Worm (Caenorhabditis elegans): Measurements from ENCODE around the gene srlf-33.

The srlf-33 gene

ce11 chrIV:11928388-11928787, 3.1 kb upstream of the srlf-33 start:
- TF ChIP-seq nhr-232 (tag; optimal IDR thresholded peaks at IDR 0.05), result peak; percentile 43
- peak; percentile 44 for TF ChIP-seq ceh-6 (GFP tag; optimal IDR thresholded peaks at IDR 0.05)
- no peak for TF ChIP-seq pat-9 (tag; optimal IDR thresholded peaks at IDR 0.05)
- no peak for TF ChIP-seq unc-3 (GFP tag; conservative IDR thresholded peaks at IDR 0.05)
- TF ChIP-seq unc-3 (tag; optimal IDR thresholded peaks at IDR 0.05), result no peak
- no peak for TF ChIP-seq tbx-7 (tag; optimal IDR thresholded peaks at IDR 0.05)
- TF ChIP-seq pax-1 (tag; optimal IDR thresholded peaks at IDR 0.05), result no peak
- no peak for TF ChIP-seq elt-4 (tag; optimal IDR thresholded peaks at IDR 0.05)
- TF ChIP-seq syd-9 (tag; optimal IDR thresholded peaks at IDR 0.05), result peak; percentile 27
- TF ChIP-seq ceh-19 (GFP tag; optimal IDR thresholded peaks at IDR 0.05), result no peak
- TF ChIP-seq fkh-6 (tag; optimal IDR thresholded peaks at IDR 0.05), result peak; percentile 19
- TF ChIP-seq pqm-1 (tag; optimal IDR thresholded peaks at IDR 0.05), result no peak
- peak; percentile 25 for TF ChIP-seq elt-2 (tag; optimal IDR thresholded peaks at IDR 0.05)
- TF ChIP-seq hlh-15 (tag; optimal IDR thresholded peaks at IDR 0.05), result no peak
- no peak for TF ChIP-seq F13H6.1 (tag; optimal IDR thresholded peaks at IDR 0.05)
- no peak for TF ChIP-seq ttx-3 (tag; optimal IDR thresholded peaks at IDR 0.05)
- TF ChIP-seq dmd-4 (tag; optimal IDR thresholded peaks at IDR 0.05; ENCODE audit: borderline replicate concordance), result no peak
- TF ChIP-seq gmeb-2 (tag; optimal IDR thresholded peaks at IDR 0.05), result peak; percentile 18
- TF ChIP-seq che-1 (tag; optimal IDR thresholded peaks at IDR 0.05), result peak; percentile 39
- no peak for TF ChIP-seq nhr-11 (tag; optimal IDR thresholded peaks at IDR 0.05)
- TF ChIP-seq tbx-2 (tag; optimal IDR thresholded peaks at IDR 0.05), result no peak
- no peak for TF ChIP-seq sox-4 (tag; optimal IDR thresholded peaks at IDR 0.05)
- TF ChIP-seq unc-55 (GFP tag; optimal IDR thresholded peaks at IDR 0.05), result no peak
- no peak for TF ChIP-seq odd-2 (tag; optimal IDR thresholded peaks at IDR 0.05)
- peak; percentile 30 for TF ChIP-seq T23F11.4 (GFP tag; optimal IDR thresholded peaks at IDR 0.05)
- no peak for TF ChIP-seq ceh-2 (tag; optimal IDR thresholded peaks at IDR 0.05)
- peak; percentile 34 for TF ChIP-seq C38D4.7 (GFP tag; optimal IDR thresholded peaks at IDR 0.05)
- TF ChIP-seq ahr-1 (tag; optimal IDR thresholded peaks at IDR 0.05), result no peak
- TF ChIP-seq ref-2 (tag; optimal IDR thresholded peaks at IDR 0.05), result peak; percentile 50
- TF ChIP-seq lin-11 (tag; optimal IDR thresholded peaks at IDR 0.05), result peak; percentile 44
- no peak for TF ChIP-seq pros-1 (tag; optimal IDR thresholded peaks at IDR 0.05)
- no peak for TF ChIP-seq ceh-31 (tag; optimal IDR thresholded peaks at IDR 0.05)
- TF ChIP-seq sdc-2 (tag; optimal IDR thresholded peaks at IDR 0.05), result no peak
- no peak for TF ChIP-seq ceh-14 (tag; optimal IDR thresholded peaks at IDR 0.05)

- TF ChIP-seq unc-55 (GFP tag; optimal IDR thresholded peaks at IDR 0.05) (peak; percentile 11), mec-3 (tag; optimal IDR thresholded peaks at IDR 0.05; ENCODE audit: borderline replicate concordance) (no peak)
Measured at ce11 chrIV:11924092-11924491, 1.2 kb downstream of the srlf-33 start.

- TF ChIP-seq hlh-8 (tag; optimal IDR thresholded peaks at IDR 0.05) (no peak), unc-55 (GFP tag; optimal IDR thresholded peaks at IDR 0.05) (no peak), dve-1 (tag; optimal IDR thresholded peaks at IDR 0.05) (no peak), ahr-1 (tag; optimal IDR thresholded peaks at IDR 0.05) (no peak), fax-1 (tag; optimal IDR thresholded peaks at IDR 0.05) (no peak), fkh-6 (tag; optimal IDR thresholded peaks at IDR 0.05) (no peak), ceh-18 (tag; optimal IDR thresholded peaks at IDR 0.05) (no peak), ceh-48 (tag; optimal IDR thresholded peaks at IDR 0.05) (no peak), pat-9 (tag; optimal IDR thresholded peaks at IDR 0.05) (no peak), sdc-2 (tag; optimal IDR thresholded peaks at IDR 0.05) (no peak), sox-2 (GFP tag; IDR thresholded peaks at IDR 0.05) (no peak), mec-3 (tag; optimal IDR thresholded peaks at IDR 0.05; ENCODE audit: borderline replicate concordance) (no peak), elt-2 (tag; optimal IDR thresholded peaks at IDR 0.05) (no peak), T23F11.4 (GFP tag; optimal IDR thresholded peaks at IDR 0.05) (no peak), dmd-4 (tag; optimal IDR thresholded peaks at IDR 0.05; ENCODE audit: borderline replicate concordance) (no peak), npax-4 (tag; optimal IDR thresholded peaks at IDR 0.05) (no peak), rnt-1 (tag; optimal IDR thresholded peaks at IDR 0.05) (no peak)
Measured at ce11 chrIV:11923074-11923473, 2.2 kb downstream of the srlf-33 start, which contains the start of gene srlf-31. Gene srlf-31 (minus strand): TSS chrIV:11923174.
